Fruit fly (Drosophila melanogaster) whole organism, pupa: ENCODE measurements around the gene CG9297.

Experiments
- CG10348 ChIP-seq: fragments of 200-800 bp; sonication (Bioruptor generic); IDR thresholded peaks from 2 replicates; pipeline ENCODE4 v1.3.6; 2022; ENCODE audit warnings: missing biosample characterization, missing genetic modification characterization
- CG15710 ChIP-seq: fragments of 200-800 bp; sonication (Bioruptor generic); optimal IDR thresholded peaks from 2 replicates; lab custom pipeline; 2018; ENCODE audit warnings: missing biosample characterization, mild to moderate bottlenecking, missing genetic modification characterization, moderate library complexity
- CG17806 ChIP-seq: fragments of 200-800 bp; sonication (Bioruptor generic); optimal IDR thresholded peaks from 2 replicates; lab custom pipeline; 2018; ENCODE audit warnings: missing biosample characterization, mild to moderate bottlenecking, missing genetic modification characterization, moderate library complexity
- CG32121 ChIP-seq: fragments of 200-800 bp; sonication (Bioruptor generic); IDR thresholded peaks from 2 replicates; pipeline ENCODE4 v1.3.6; 2022; ENCODE audit warnings: missing biosample characterization, missing genetic modification characterization
- CG4496 ChIP-seq: fragments of 200-800 bp; sonication (Bioruptor generic); IDR thresholded peaks from 3 replicates; pipeline ENCODE4 v1.3.6; 2022; ENCODE audit warnings: missing biosample characterization, missing genetic modification characterization
- CG8301 ChIP-seq: fragments of 200-800 bp; sonication (Bioruptor generic); optimal IDR thresholded peaks from 2 replicates; lab custom pipeline; 2018; ENCODE audit warnings: missing biosample characterization, mild to moderate bottlenecking, missing genetic modification characterization
- D1 ChIP-seq: fragments of 200-800 bp; sonication (Bioruptor generic); optimal IDR thresholded peaks from 2 replicates; lab custom pipeline; 2018; ENCODE audit warnings: missing biosample characterization, mild to moderate bottlenecking, missing genetic modification characterization, moderate library complexity
- EcR ChIP-seq: fragments of 200-800 bp; sonication (Bioruptor generic); optimal IDR thresholded peaks from 3 replicates; lab custom pipeline; 2019; ENCODE audit warnings: missing biosample characterization, missing genetic modification characterization, mild to moderate bottlenecking, moderate library complexity, missing genetic modification reagents
- Ets98B ChIP-seq: fragments of 200-800 bp; sonication (Bioruptor generic); IDR thresholded peaks from 2 replicates; pipeline ENCODE4 v1.3.6; 2022; ENCODE audit warnings: missing biosample characterization, missing genetic modification characterization
- fd96Ca ChIP-seq: fragments of 200-800 bp; sonication (Bioruptor generic); IDR thresholded peaks from 3 replicates; pipeline ENCODE4 v1.3.6; 2022; ENCODE audit warnings: missing biosample characterization, missing genetic modification characterization
- rn ChIP-seq: fragments of 200-800 bp; sonication (Bioruptor generic); IDR thresholded peaks from 2 replicates; pipeline ENCODE4 v1.3.6; 2022; ENCODE audit warnings: missing biosample characterization, missing genetic modification characterization

DNA sequence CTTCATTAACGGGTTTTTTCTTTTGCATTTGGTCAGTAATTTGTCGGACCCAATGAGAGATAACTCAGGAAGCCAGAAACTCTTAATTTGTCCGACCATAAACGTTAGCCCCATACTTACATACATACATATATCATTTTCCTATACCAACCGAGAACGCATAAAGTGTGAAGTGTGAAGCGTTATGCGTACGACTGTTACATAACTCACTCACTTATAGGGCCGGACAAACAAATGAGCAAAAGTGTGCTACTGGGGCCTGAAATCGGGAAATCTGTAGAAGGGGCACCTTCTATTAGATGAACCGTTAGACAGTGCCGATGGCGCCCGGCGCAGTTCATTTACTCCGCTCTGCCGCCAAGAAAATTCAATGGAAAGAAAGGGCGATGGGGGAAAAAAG is 49.3 kb upstream of the CG9297 start:
- no peak for TF ChIP-seq CG4496 (GFP tag; lab: Robert Waterston, UW)
- no peak for TF ChIP-seq CG10348 (GFP tag; lab: Robert Waterston, UW)
- no peak for TF ChIP-seq CG17806 (tag; lab: Kevin White, UChicago)
- TF ChIP-seq CG8301 (tag; lab: Kevin White, UChicago), result no peak
- TF ChIP-seq CG32121 (GFP tag; lab: Robert Waterston, UW), result no peak
- TF ChIP-seq EcR (GFP tag; lab: Kevin White, UChicago), result no peak
- TF ChIP-seq D1, result no peak
- TF ChIP-seq fd96Ca, result no peak
- TF ChIP-seq Ets98B, result no peak
- no peak for TF ChIP-seq rn (GFP tag; lab: Robert Waterston, UW)
- no peak for TF ChIP-seq CG15710 (tag; lab: Kevin White, UChicago)
